Worm (Caenorhabditis elegans): Measurements from ENCODE around the gene rgs-11.

- TF ChIP-seq flt-1 (GFP tag; IDR thresholded peaks at IDR 0.05), result no peak
- no peak for TF ChIP-seq klf-2 (GFP tag; conservative IDR thresholded peaks at IDR 0.05)
- no peak for TF ChIP-seq tab-1 (GFP tag; IDR thresholded peaks at IDR 0.05)
- TF ChIP-seq ztf-29 (GFP tag; IDR thresholded peaks at IDR 0.05), result no peak
- TF ChIP-seq ref-1 (GFP tag; conservative IDR thresholded peaks at IDR 0.05), result no peak
- TF ChIP-seq cog-1 (tag; optimal IDR thresholded peaks at IDR 0.05), result no peak
Measured at ce11 chrX:14970221-14970801, 6.0 kb downstream of the rgs-11 start, which contains the start of the genes flwr-1 and tbc-1.
